Fruit fly (Drosophila melanogaster): Measurements from ENCODE around the gene tra.
A peak's percentile ranks its signal among the peaks of the same experiment; 100 is the strongest.

tra gene

DNA sequence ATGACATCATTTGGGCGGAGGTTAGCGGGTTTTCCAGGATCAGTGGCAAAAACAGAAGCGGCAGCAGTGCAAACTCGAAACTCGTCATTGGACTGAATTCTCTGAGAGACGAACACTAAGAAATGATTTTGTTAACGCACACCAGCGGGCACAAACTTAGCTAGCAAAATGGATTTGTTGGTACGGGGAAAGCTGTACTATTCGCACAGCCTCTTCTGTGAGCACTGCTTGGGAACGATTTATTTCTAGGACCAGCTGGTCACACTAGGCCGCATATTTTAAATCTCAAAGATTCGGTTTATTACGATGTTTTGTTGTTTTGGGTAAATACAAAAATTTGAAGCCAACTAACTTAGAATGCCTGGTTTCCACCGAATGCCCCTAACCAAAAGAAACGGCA is 18.3 kb upstream of the tra start, which contains the start of gene CG4098 (continued):
- TF ChIP-seq topi (GFP tag; optimal IDR thresholded peaks at IDR 0.05) (peak; percentile 30), CG8319 (GFP tag; optimal IDR thresholded peaks at IDR 0.05) (no peak), eg (GFP tag; IDR thresholded peaks at IDR 0.05) (peak; percentile 87), CG6808 (GFP tag; optimal IDR thresholded peaks at IDR 0.05) (peak; percentile 10), pdm3 (GFP tag; optimal IDR thresholded peaks at IDR 0.05) (peak; percentile 73), CG1621 (tag; optimal IDR thresholded peaks at IDR 0.05) (peak; percentile 58), CG6276 (GFP tag; optimal IDR thresholded peaks at IDR 0.05) (no peak), CG8119 (GFP tag; IDR thresholded peaks at IDR 0.05) (no peak), CG11762 (GFP tag; optimal IDR thresholded peaks at IDR 0.05; ENCODE audit: insufficient read depth) (peak; percentile 15), Hr4 (GFP tag; optimal IDR thresholded peaks at IDR 0.05) (peak; percentile 68), Sox102F (GFP tag; optimal IDR thresholded peaks at IDR 0.05) (peak; percentile 20), fkh (GFP tag; optimal IDR thresholded peaks at IDR 0.05) (no peak), CG7368 (GFP tag; optimal IDR thresholded peaks at IDR 0.05) (peak; percentile 35), svp (GFP tag) (peak; percentile 79), Ets21C (GFP tag; optimal IDR thresholded peaks at IDR 0.05) (peak; percentile 14), achi (GFP tag; optimal IDR thresholded peaks at IDR 0.05) (peak; percentile 51), Smox (GFP tag; optimal IDR thresholded peaks at IDR 0.05) (peak; percentile 36), CG8632 (GFP tag; optimal IDR thresholded peaks at IDR 0.05) (peak; percentile 22), salr (GFP tag; optimal IDR thresholded peaks at IDR 0.05) (peak in 1 of 2 experiments; percentile 10), CG32006 (GFP tag; optimal IDR thresholded peaks at IDR 0.05) (peak; percentile 55), CG16779 (tag; optimal IDR thresholded peaks at IDR 0.05) (no peak), Gug (GFP tag; IDR thresholded peaks at IDR 0.05) (peak; percentile 31; the same call in 1 of the 2 replicates), fd59A (GFP tag; optimal IDR thresholded peaks at IDR 0.05) (no peak), fd85E (GFP tag; optimal IDR thresholded peaks at IDR 0.05) (no peak), CG10669 (GFP tag; optimal IDR thresholded peaks at IDR 0.05) (peak; percentile 13), Hr38 (GFP tag; optimal IDR thresholded peaks at IDR 0.05) (peak; percentile 8), CG4318 (GFP tag; optimal IDR thresholded peaks at IDR 0.05) (no peak), acj6 (GFP tag; optimal IDR thresholded peaks at IDR 0.05) (peak; percentile 66), CG6854 (GFP tag; optimal IDR thresholded peaks at IDR 0.05) (no peak), Eip75B (GFP tag; optimal IDR thresholded peaks at IDR 0.05) (peak; percentile 32), Lpt (GFP tag; optimal IDR thresholded peaks at IDR 0.05) (no peak), CG10631 (GFP tag; optimal IDR thresholded peaks at IDR 0.05) (peak; percentile 46)

DNA sequence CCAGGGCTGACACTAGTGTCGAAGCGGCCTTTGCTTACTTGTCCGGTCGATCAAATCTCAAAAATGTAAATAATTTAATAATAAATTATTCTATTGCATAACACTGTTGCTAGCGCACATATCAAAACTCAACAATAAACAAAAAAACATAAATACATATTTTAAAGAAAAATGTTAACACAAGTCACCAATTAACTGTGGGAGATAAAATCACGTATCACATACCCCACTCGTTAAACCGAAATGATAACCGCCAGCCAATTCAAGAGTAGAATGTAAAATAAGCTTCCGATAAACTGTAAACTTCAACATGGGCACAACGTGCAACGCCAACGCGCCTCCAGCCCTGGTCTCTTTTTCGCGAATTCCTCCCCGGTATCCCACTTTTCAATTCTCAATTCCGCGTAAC is 11.9 kb upstream of the tra start, which contains the start of gene Arts:
Gene Arts (plus strand): TSS at position 116 of the 409 bp plus-strand sequence.
- TF ChIP-seq Ets96B (tag; optimal IDR thresholded peaks at IDR 0.05) (peak; percentile 13), Eip75B (GFP tag; optimal IDR thresholded peaks at IDR 0.05) (no peak), achi (GFP tag; optimal IDR thresholded peaks at IDR 0.05) (peak; percentile 38), CG6792 (GFP tag; optimal IDR thresholded peaks at IDR 0.05) (peak; percentile 17), CG32006 (GFP tag; optimal IDR thresholded peaks at IDR 0.05) (peak; percentile 40), ss (GFP tag; optimal IDR thresholded peaks at IDR 0.05) (peak in 1 of 2 experiments; percentile 49), CG11762 (GFP tag; optimal IDR thresholded peaks at IDR 0.05; ENCODE audit: insufficient read depth) (no peak), salr (GFP tag; optimal IDR thresholded peaks at IDR 0.05) (no peak), OdsH (GFP tag; optimal IDR thresholded peaks at IDR 0.05) (peak; percentile 20), CG34406 (GFP tag; optimal IDR thresholded peaks at IDR 0.05) (peak; percentile 7), Hr38 (GFP tag; optimal IDR thresholded peaks at IDR 0.05) (no peak), CG6854 (GFP tag; optimal IDR thresholded peaks at IDR 0.05) (no peak), fd85E (GFP tag; optimal IDR thresholded peaks at IDR 0.05) (no peak), Smox (GFP tag; optimal IDR thresholded peaks at IDR 0.05) (peak; percentile 0), CG4318 (GFP tag; optimal IDR thresholded peaks at IDR 0.05) (no peak), CG3919 (GFP tag; optimal IDR thresholded peaks at IDR 0.05) (peak; percentile 31), eg (GFP tag; IDR thresholded peaks at IDR 0.05) (no peak), CG9139 (GFP tag; optimal IDR thresholded peaks at IDR 0.05) (no peak), Sox14 (GFP tag; optimal IDR thresholded peaks at IDR 0.05) (peak; percentile 6), CG8319 (GFP tag; optimal IDR thresholded peaks at IDR 0.05) (no peak), CG10631 (GFP tag; optimal IDR thresholded peaks at IDR 0.05) (peak; percentile 48), Gug (GFP tag; IDR thresholded peaks at IDR 0.05) (no peak), vri (GFP tag; optimal IDR thresholded peaks at IDR 0.05) (no peak), dac (GFP tag; optimal IDR thresholded peaks at IDR 0.05) (no peak), CG31627 (GFP tag; optimal IDR thresholded peaks at IDR 0.05) (peak; percentile 26), dsx (GFP tag; optimal IDR thresholded peaks at IDR 0.05; ENCODE audit: poor library complexity, severe bottlenecking) (no peak), fd59A (GFP tag; optimal IDR thresholded peaks at IDR 0.05) (no peak), Hr39 (GFP tag; optimal IDR thresholded peaks at IDR 0.05) (peak; percentile 5), Met (GFP tag; optimal IDR thresholded peaks at IDR 0.05) (peak; percentile 25), Sox102F (GFP tag; optimal IDR thresholded peaks at IDR 0.05) (no peak), CG6808 (GFP tag; optimal IDR thresholded peaks at IDR 0.05) (peak; percentile 59), pdm3 (GFP tag; optimal IDR thresholded peaks at IDR 0.05) (peak; percentile 25), CG8119 (GFP tag; IDR thresholded peaks at IDR 0.05) (no peak), CG1621 (tag; optimal IDR thresholded peaks at IDR 0.05) (no peak), Eip78C (GFP tag) (peak; percentile 57), Lpt (GFP tag; optimal IDR thresholded peaks at IDR 0.05) (no peak), CG6276 (GFP tag; optimal IDR thresholded peaks at IDR 0.05) (no peak), Ets21C (GFP tag; optimal IDR thresholded peaks at IDR 0.05) (no peak)

Data from whole organism, prepupa.